Worm (Caenorhabditis elegans): ENCODE results near the gene fip-5.

Gene fip-5

ce11 chrX:10333301-10333854 lies 30.8 kb downstream of the fip-5 start, which contains the start of gene R07E3.4:
TSS of gene R07E3.4 (minus strand) at chrX:10333351.
- peak; percentile 29 for TF ChIP-seq C34F6.9 (tag; optimal IDR thresholded peaks at IDR 0.05)
- TF ChIP-seq crh-2 (tag; optimal IDR thresholded peaks at IDR 0.05), result peak; percentile 18
- TF ChIP-seq nhr-25 (tag; optimal IDR thresholded peaks at IDR 0.05), result peak; percentile 14
- TF ChIP-seq skn-1 (tag; optimal IDR thresholded peaks at IDR 0.05), result no peak
- no peak for TF ChIP-seq nhr-12 (tag; optimal IDR thresholded peaks at IDR 0.05)
- no peak for TF ChIP-seq nhr-10 (tag; optimal IDR thresholded peaks at IDR 0.05)
- no peak for TF ChIP-seq ZK546.5 (tag; optimal IDR thresholded peaks at IDR 0.05)
- TF ChIP-seq F13H6.1 (tag; optimal IDR thresholded peaks at IDR 0.05), result peak; percentile 20
- TF ChIP-seq nhr-77 (tag; optimal IDR thresholded peaks at IDR 0.05), result no peak
- TF ChIP-seq ztf-11 (tag; optimal IDR thresholded peaks at IDR 0.05), result no peak
- no peak for TF ChIP-seq ama-1 (optimal IDR thresholded peaks at IDR 0.05)
- no peak for TF ChIP-seq alr-1 (tag; optimal IDR thresholded peaks at IDR 0.05)
- TF ChIP-seq fos-1 (tag; optimal IDR thresholded peaks at IDR 0.05), result peak; percentile 22
- TF ChIP-seq egl-27 (tag; optimal IDR thresholded peaks at IDR 0.05), result peak; percentile 75
- peak; percentile 23 for TF ChIP-seq sma-3 (GFP tag; optimal IDR thresholded peaks at IDR 0.05)
- TF ChIP-seq sma-9 (GFP tag; optimal IDR thresholded peaks at IDR 0.05), result peak; percentile 75
- TF ChIP-seq sma-9 (tag; optimal IDR thresholded peaks at IDR 0.05), result no peak
- no peak for TF ChIP-seq lin-11 (tag; optimal IDR thresholded peaks at IDR 0.05)

ce11 chrX:10336138-10336537 lies 33.6 kb downstream of the fip-5 start, which contains the start of gene idpa-3:
TSS of gene idpa-3 (plus strand) at chrX:10336438.
- TF ChIP-seq aly-2 (tag; optimal IDR thresholded peaks at IDR 0.05) (no peak), ztf-4 (tag; optimal IDR thresholded peaks at IDR 0.05) (no peak), lin-13 (GFP tag; optimal IDR thresholded peaks at IDR 0.05) (no peak), egl-27 (tag; optimal IDR thresholded peaks at IDR 0.05) (no peak), ceh-82 (tag; optimal IDR thresholded peaks at IDR 0.05) (no peak), lsy-2 (tag; optimal IDR thresholded peaks at IDR 0.05) (no peak), lin-39 (tag; optimal IDR thresholded peaks at IDR 0.05) (no peak), R02D3.7 (tag; optimal IDR thresholded peaks at IDR 0.05) (no peak), lin-11 (tag; optimal IDR thresholded peaks at IDR 0.05) (no peak), nhr-77 (tag; optimal IDR thresholded peaks at IDR 0.05) (no peak), snpc-4 (tag; optimal IDR thresholded peaks at IDR 0.05) (no peak), ztf-11 (tag; optimal IDR thresholded peaks at IDR 0.05) (no peak), ZK546.5 (tag; optimal IDR thresholded peaks at IDR 0.05) (no peak), unc-62 (GFP tag; optimal IDR thresholded peaks at IDR 0.05) (no peak)

- TF ChIP-seq lin-11 (tag; optimal IDR thresholded peaks at IDR 0.05), result no peak
- no peak for TF ChIP-seq fos-1 (tag; optimal IDR thresholded peaks at IDR 0.05)
- TF ChIP-seq mbf-1 (tag; optimal IDR thresholded peaks at IDR 0.05), result no peak
- TF ChIP-seq crh-2 (tag; optimal IDR thresholded peaks at IDR 0.05), result no peak
- no peak for TF ChIP-seq ama-1 (optimal IDR thresholded peaks at IDR 0.05)
- TF ChIP-seq ceh-82 (tag; optimal IDR thresholded peaks at IDR 0.05), result no peak
- no peak for TF ChIP-seq mdl-1 (tag; optimal IDR thresholded peaks at IDR 0.05)
- no peak for TF ChIP-seq snpc-4 (tag; optimal IDR thresholded peaks at IDR 0.05)
Measured at ce11 chrX:10336592-10336991, 34.1 kb downstream of the fip-5 start.

ce11 chrX:10338100-10338499 lies 35.6 kb downstream of the fip-5 start, which contains the start of gene cut-5:
TSS of gene cut-5 (minus strand) at chrX:10338200.
- TF ChIP-seq sma-3 (GFP tag; optimal IDR thresholded peaks at IDR 0.05) (no peak), mab-5 (tag; optimal IDR thresholded peaks at IDR 0.05) (no peak), nhr-23 (tag; optimal IDR thresholded peaks at IDR 0.05) (no peak), nhr-77 (tag; optimal IDR thresholded peaks at IDR 0.05) (no peak), R02D3.7 (tag; optimal IDR thresholded peaks at IDR 0.05) (no peak), skn-1 (tag; optimal IDR thresholded peaks at IDR 0.05) (no peak), egl-27 (tag; optimal IDR thresholded peaks at IDR 0.05) (no peak), C34F6.9 (tag; optimal IDR thresholded peaks at IDR 0.05) (no peak), alr-1 (tag; optimal IDR thresholded peaks at IDR 0.05) (no peak), dmd-4 (tag; optimal IDR thresholded peaks at IDR 0.05) (no peak), gmeb-1 (tag; optimal IDR thresholded peaks at IDR 0.05) (no peak), elt-3 (tag; optimal IDR thresholded peaks at IDR 0.05) (no peak), nhr-11 (tag; optimal IDR thresholded peaks at IDR 0.05) (no peak), ZK546.5 (tag; optimal IDR thresholded peaks at IDR 0.05) (no peak), ztf-11 (tag; optimal IDR thresholded peaks at IDR 0.05) (no peak), peb-1 (tag; optimal IDR thresholded peaks at IDR 0.05) (no peak)
